Worm (Caenorhabditis elegans): ENCODE results near the gene Y46G5A.7.

Y46G5A.7 gene

DNA sequence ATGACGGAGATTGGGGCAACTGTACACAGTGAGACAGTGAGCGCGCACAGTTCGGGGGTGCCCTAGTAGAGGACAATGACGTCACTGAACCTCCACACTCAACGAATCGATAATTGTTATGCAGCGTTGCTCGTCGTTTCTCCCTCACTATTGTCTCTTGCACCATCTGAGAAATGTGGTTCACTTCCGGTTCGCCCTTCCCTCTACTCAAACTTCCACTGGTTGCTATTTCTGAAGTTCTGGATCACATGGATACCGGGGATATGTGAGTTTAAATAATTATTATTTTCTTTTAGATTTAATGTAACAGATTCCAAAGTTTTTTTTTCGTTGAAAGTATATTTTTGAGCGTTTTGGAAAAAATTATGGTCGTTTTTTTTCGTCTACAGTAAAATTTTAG, at the start of gene Y46G5A.7, which contains the start of gene Y46G5A.8:
Y46G5A.7 (minus strand) TSS at position 153 of the 400 bp plus-strand sequence.
Y46G5A.8 (plus strand) TSS at position 159 of the 400 bp plus-strand sequence.
- TF ChIP-seq unc-62 (GFP tag; optimal IDR thresholded peaks at IDR 0.05), result no peak

DNA sequence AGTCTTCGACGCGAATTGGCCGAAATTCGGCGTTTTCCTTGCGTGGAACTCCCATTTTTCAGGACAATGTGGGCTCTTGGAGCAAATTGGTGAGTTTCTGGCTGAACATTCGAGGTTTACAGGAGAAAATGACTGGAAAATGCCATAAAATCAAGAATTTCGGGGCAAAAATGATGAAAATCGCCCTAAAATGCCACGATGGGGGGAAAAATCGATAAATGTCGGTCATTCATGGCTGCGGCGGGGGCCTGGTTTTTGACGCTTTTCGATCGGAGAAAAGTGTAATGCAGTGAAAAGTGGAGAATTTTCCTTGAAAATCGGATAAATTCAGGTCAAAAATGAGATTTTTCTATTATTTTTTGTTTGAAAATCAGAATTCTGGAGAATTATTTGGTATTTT, 49.0 kb upstream of the Y46G5A.7 start, which contains the start of the genes Y46G5A.18 and Y46G5A.47:
Y46G5A.18 (minus strand) TSS at position 101 of the 400 bp plus-strand sequence.
Y46G5A.47 (minus strand) TSS at position 146 of the 400 bp plus-strand sequence.
- no peak for TF ChIP-seq unc-62 (GFP tag; optimal IDR thresholded peaks at IDR 0.05)

DNA sequence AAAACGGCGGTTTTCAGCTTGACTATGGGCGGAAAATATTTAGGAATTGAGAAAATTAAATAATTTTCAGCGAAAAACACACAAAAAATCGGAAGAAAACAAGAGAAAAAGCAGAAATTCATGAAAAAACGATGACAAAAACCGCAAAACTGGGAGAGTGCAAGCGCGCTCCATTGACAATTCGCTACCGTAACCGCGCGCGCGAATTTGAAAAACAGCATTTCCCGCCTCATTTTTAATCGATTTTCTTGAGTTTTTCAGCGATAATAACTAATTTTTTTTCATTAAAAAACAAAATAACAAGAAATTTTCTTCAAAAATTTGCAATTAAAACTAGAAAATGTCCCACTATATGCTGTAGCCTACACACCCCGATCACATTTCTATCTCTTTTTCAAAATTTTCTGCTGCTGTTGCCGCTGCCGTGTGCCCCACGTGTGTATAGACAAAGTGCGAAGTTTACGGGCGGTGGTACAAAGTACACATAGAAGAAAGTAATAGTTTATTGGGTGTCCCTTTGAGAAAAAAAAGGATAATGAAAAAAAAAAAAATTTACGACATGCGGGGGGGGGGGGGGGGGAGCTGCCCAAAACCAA, 43.9 kb upstream of the Y46G5A.7 start:
- no peak for TF ChIP-seq unc-62 (GFP tag; optimal IDR thresholded peaks at IDR 0.05)

DNA sequence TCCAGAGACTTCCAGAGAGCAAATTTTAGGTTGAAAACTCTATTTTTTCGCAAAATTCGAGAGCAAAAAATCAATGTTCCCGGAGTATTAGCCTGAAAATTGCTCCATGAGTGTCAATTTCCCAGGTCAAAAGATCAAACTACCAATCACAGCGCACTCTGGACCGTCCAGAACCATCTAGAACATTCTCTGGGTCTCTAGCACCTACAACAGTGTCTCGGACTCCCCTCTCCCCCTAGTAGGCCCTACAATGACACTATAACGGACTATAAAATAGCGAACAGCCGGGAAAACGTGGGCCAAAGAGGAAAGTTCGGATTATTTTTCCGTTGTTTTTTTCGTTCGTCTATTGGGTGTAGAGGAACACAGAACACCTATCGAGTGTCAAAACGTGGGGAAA, 43.2 kb upstream of the Y46G5A.7 start:
- TF ChIP-seq unc-62 (GFP tag; optimal IDR thresholded peaks at IDR 0.05), result no peak

DNA sequence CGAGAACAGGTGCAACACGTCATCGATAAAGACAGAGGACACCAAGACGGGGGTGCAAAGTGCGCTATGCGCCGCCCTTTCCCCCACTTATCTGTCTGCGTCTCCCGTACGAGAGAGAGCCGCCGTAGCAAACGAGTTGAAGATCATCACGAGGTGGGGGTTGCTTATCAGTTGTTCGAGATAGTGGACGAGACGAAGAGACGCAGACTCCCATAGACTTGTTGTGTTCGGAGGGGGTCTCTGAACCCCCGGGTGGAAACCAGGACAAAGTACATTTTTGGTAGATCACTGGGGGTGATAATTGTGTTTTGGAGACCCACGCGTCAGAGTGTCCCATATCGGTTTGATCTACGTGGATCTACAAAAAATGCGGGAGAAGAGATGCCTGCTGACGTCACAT, 42.7 kb upstream of the Y46G5A.7 start:
- no peak for TF ChIP-seq unc-62 (GFP tag; optimal IDR thresholded peaks at IDR 0.05)

DNA sequence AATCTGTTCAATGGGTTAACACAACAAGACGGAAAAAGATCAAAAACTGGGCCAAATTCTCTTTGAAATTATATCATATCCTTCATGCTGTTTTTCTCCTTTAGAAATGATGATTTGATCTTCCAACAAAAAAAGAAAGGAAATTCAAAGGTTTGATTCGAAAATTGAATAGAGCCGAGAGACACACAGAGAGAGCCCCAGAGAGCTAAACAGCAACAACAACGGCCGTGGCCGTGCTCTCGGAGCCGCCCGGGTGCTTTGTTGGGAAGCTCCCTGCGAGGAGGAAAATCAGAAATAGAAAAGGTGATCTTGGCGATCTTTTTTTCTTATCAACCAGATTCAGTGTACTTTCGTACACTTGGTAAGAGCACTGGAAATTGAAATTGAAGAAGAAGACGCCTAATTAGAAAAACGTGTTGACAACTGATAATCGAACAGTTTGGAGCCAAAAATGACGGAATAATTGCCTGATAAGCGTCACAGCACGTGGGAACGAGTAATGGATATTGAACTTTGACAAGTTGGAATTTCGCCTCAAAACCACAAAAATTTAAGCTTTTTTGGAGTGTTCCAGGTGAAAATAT, 41.2 kb upstream of the Y46G5A.7 start:
- TF ChIP-seq unc-62 (GFP tag; optimal IDR thresholded peaks at IDR 0.05), result no peak

DNA sequence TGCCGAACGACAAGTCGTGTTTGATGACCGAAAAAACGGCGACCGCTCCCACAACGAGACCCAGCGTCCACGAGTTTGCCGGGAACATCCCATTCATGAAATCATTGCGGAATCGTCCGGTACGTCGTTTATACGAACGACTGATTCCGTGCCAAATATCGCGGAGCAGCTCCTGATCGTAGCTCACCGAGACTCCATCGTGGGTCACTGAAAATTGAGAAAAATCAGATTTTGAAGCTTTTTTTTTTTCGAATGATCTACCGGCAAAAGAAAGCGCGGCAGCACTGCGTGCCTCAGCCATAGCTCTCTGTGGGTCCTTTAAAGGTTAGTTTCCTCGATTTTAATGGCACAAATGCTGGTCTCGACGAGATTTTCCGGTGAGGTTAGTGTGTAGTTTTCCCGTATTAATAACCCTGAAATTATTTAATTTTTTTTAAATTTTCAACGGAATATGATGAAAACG, 39.9 kb upstream of the Y46G5A.7 start, which contains the start of gene cpt-1:
cpt-1 (minus strand) TSS at position 413 of the 463 bp plus-strand sequence.
- TF ChIP-seq unc-62 (GFP tag; optimal IDR thresholded peaks at IDR 0.05), result no peak

DNA sequence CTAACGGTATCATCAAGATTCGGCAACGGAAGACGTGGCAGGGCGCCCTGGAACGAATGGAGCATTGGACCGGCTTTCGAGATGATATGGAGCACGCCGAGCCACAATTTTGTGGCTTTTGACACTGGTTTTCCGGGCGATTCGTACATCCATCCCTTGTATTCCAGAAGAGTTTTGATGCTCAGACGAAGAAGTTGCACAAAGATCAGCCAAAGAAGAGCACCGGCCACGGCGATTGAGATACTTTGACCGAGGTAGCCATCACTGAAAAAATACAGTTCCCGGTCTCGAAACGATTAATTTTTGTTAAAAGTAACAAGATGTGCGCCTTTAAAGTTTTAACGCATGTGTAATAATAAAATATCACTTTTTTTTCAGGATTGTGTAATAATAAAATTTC, 39.1 kb upstream of the Y46G5A.7 start:
- TF ChIP-seq unc-62 (GFP tag; optimal IDR thresholded peaks at IDR 0.05), result no peak

DNA sequence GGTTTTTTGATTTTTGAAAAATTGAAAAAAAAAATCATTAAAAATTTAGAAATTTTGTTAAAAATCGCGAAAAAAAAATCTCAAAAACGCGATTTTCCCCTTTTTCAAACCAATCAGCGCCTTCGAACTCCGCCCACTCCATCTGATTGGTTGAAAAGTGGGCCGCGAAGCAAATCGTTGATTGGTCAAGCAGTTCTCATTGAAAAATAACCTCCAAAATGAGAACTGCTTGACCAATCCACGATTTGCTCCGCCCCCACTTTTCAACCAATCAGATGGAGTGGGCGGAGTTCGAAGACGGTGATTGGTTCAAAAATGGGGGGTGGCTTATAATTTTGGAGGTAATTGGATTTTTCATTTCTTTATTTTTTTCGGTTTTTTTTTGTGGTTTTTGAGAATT, 34.3 kb upstream of the Y46G5A.7 start:
- TF ChIP-seq unc-62 (GFP tag; optimal IDR thresholded peaks at IDR 0.05), result no peak

DNA sequence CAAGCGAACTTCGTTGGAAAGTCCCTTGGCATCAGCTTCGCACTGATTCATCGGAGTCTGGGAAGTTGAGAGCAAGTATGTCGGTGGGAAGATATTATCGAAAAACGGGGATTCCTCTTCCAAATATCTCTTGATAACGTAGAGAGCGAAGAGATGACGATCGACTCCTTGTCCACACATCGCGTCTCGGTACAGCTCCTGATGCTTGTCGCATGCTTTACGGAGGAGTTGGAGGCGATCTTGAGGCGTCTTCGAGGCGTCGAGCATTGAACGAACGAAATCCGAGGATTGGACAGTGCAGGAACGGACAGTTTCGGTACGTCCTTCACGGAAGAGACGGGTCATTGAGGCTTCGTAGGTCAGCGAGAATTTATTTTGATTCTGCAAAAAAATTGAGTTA, 33.4 kb upstream of the Y46G5A.7 start:
- no peak for TF ChIP-seq unc-62 (GFP tag; optimal IDR thresholded peaks at IDR 0.05)

DNA sequence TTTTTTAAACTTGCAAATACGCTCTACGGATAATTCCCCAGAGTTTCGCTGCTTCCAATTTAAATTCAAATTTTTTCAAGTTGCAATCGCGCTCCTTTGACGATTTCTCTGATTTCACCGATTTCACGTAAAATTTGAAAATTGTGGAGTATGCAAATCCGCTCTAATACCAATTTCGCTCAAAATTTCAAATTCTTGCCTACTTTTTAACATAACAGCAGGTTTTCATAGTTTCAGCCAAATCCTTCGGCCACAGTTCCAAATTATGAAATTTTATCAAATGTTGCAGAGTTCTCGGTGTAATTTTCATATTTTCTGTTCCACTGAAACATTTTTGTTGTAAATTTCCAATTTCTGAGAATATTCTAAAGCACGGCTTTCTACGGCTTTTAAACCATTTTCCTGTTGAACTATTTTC, 31.7 kb upstream of the Y46G5A.7 start, which contains the start of gene alkb-7:
alkb-7 (minus strand) TSS at position 323 of the 418 bp plus-strand sequence.
- no peak for TF ChIP-seq unc-62 (GFP tag; optimal IDR thresholded peaks at IDR 0.05)

DNA sequence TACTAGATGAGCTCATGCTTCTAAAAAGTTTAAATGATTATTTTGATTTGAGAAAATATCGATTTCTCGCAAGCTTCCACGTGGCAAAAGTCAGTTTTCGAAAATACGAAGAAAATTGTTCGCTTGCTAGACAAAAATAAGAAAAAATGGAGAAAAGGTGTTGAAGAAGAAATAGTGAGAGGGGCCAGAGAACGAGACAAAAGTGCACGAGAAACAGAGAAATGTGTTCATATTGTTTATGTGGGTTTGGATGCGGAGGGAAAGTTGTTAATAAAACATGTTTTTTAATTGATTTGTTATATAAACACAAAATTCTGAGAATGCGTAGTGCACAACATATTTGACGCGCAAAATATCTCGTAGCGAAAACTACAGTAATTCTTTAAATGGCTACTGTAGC, 29.3 kb upstream of the Y46G5A.7 start, which contains the start of gene Y46G5A.15:
Y46G5A.15 (minus strand) TSS at position 26 of the 400 bp plus-strand sequence.
- TF ChIP-seq unc-62 (GFP tag; optimal IDR thresholded peaks at IDR 0.05), result no peak

DNA sequence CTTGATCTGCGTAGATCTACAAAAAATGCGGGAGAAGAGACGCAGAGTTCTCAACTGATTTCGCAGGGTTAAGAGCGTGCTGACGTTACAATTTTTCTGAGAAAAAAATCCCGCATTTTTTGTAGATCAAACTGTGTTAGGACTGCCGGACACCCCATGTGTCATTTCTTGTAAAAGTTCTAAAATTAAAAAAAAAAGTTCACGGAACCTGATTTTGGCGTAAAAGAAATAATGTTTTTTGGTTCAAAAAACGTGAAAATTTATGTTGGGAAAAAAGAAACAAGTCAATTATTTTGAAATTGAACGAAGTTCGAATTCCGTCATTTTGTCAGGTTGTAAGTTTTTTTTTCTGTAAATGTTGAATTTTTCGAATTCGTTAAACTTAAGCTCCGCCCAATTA, 20.2 kb upstream of the Y46G5A.7 start, which contains the start of gene Y46G5A.34:
Y46G5A.34 (plus strand) TSS at position 301 of the 400 bp plus-strand sequence.
- TF ChIP-seq unc-62 (GFP tag; optimal IDR thresholded peaks at IDR 0.05), result no peak

DNA sequence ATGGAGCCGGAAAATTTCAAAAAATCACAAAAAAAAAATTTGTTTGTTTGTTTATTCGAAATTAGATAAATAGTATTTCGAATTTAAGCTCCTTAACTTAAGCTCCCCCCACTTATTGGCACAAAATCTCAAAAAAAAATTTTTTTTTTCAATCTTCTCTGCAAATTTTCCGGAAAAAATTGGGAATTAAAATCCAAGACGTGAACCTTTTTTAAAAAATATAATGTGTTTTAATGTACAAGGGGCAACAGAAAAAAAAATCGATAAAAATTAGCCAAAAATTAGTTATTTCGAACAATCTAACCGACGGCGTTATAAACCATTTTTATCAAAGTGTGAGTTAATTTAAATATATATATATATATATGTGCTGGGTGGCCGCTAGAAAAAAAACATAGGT, 18.3 kb upstream of the Y46G5A.7 start, which contains the start of gene Y46G5A.14:
Y46G5A.14 (plus strand) TSS at position 301 of the 400 bp plus-strand sequence.
- TF ChIP-seq unc-62 (GFP tag; optimal IDR thresholded peaks at IDR 0.05), result no peak

DNA sequence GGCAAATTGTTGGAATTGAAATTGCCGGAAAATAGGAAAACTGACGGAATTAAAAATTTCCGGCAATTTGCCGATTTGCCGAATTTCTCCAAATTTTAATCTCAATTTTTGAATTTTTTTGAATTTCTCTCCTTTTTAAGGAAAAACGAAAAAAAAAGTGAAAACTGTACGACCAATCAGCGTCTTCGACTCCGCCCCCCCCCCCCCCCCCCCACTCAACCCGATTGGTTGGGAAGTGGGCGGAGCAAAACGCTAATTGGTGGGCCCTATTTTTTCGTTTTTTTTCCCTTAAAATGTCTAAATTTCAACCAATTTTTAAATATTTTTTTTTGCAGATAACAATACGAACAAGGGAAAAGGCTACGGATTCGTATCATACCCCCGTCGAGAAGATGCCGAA, 13.8 kb upstream of the Y46G5A.7 start:
- TF ChIP-seq unc-62 (GFP tag; optimal IDR thresholded peaks at IDR 0.05), result no peak

DNA sequence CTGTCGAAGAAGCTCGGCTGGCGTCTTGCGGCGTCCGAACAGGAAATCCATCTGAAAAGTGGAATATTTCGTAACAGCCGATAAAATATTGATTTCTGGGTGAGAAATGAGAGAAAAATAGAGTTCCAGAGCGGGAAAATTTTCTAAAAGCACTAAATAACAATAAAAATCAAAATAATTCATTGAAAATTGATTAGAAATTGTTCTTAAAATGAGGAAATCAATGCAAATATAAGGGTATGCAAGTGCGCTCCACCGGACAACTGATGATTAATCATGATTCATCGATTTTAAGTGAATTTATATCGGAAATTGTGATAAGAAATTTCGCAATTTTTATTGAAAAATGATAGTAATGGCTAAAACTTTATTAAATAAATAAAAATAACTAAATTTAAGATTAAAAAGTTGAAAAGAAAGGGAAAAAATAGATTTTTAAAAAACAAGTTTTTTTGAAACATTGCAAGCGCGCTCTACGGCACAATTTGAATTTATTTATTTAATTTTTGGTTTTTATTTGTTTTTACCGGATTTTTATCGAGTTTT, 12.1 kb upstream of the Y46G5A.7 start, which contains the start of the genes vps-2 and tiar-2:
vps-2 (minus strand) TSS at position 51 of the 546 bp plus-strand sequence.
tiar-2 (plus strand) TSS at position 520 of the 546 bp plus-strand sequence.
- TF ChIP-seq unc-62 (GFP tag; optimal IDR thresholded peaks at IDR 0.05), result no peak
